Fruit fly (Drosophila melanogaster) whole organism, wandering third instar larva: ENCODE data around the gene Hira.

Experiments
- CrebA ChIP-seq: fragments of 200-800 bp; sonication (Bioruptor generic); optimal IDR thresholded peaks from 2 replicates; lab custom pipeline; 2016; ENCODE audit warnings: missing biosample characterization, mild to moderate bottlenecking, missing genetic modification characterization, borderline replicate concordance
- Jra ChIP-seq: sonication (Bioruptor generic); optimal IDR thresholded peaks from 2 replicates; lab custom pipeline; 2016; ENCODE audit warnings: missing biosample characterization, missing genetic modification characterization
- Myc ChIP-seq: fragments of >200 bp; optimal IDR thresholded peaks from 2 replicates; lab custom pipeline; 2017
- OdsH ChIP-seq: fragments of 200-800 bp; sonication (Bioruptor generic); optimal IDR thresholded peaks from 2 replicates; lab custom pipeline; 2016; ENCODE audit warnings: missing biosample characterization, mild to moderate bottlenecking, missing genetic modification characterization
- dl ChIP-seq, 2 experiments: fragments of 175-275, 200-275 bp in 1 of 2; fragments of 200-275 bp in 1 of 2; sonication (Bioruptor generic); optimal IDR thresholded peaks; lab custom pipeline; 2018; ENCODE audit warnings: mild to moderate bottlenecking in 2 of 2, missing biosample characterization in 2 of 2, missing genetic modification characterization in 2 of 2, moderate library complexity in 2 of 2; ENCODE audit not compliant: partially characterized antibody in 2 of 2, insufficient read depth in 1 of 2
- fru ChIP-seq: fragments of 200-800 bp; sonication (Bioruptor generic); optimal IDR thresholded peaks from 3 replicates; lab custom pipeline; 2016; ENCODE audit warnings: missing biosample characterization, mild to moderate bottlenecking, missing genetic modification characterization
- h ChIP-seq: fragments of 200-800 bp; sonication (Bioruptor generic); optimal IDR thresholded peaks from 3 replicates; lab custom pipeline; 2016; ENCODE audit warnings: missing biosample characterization, mild to moderate bottlenecking, missing genetic modification characterization
- lola ChIP-seq: fragments of >200 bp; optimal IDR thresholded peaks from 2 replicates; lab custom pipeline; 2017; ENCODE audit warnings: missing biosample characterization, missing genetic modification characterization
- pan ChIP-seq: fragments of >200 bp; optimal IDR thresholded peaks from 2 replicates; lab custom pipeline; 2017
- psq ChIP-seq: fragments of 200-800 bp; sonication (Bioruptor generic); optimal IDR thresholded peaks from 3 replicates; lab custom pipeline; 2017; ENCODE audit warnings: missing biosample characterization, mild to moderate bottlenecking, missing genetic modification characterization, moderate library complexity
- usp ChIP-seq: fragments of >200 bp; optimal IDR thresholded peaks from 2 replicates; lab custom pipeline; 2017; ENCODE audit warnings: missing biosample characterization, missing genetic modification characterization

dm6 chrX:7728251-7729164 is 6.6 kb downstream of the Hira start, which contains the start of the genes NELF-B and CG12155:
- TF ChIP-seq Myc (lab: Kevin White, UChicago) (peak; percentile 2), usp (no peak), lola (GFP tag; lab: Kevin White, UChicago) (no peak), fru (no peak), pan (lab: Kevin White, UChicago) (no peak), Jra (GFP tag; lab: Kevin White, UChicago) (no peak), CrebA (GFP tag; lab: Kevin White, UChicago) (no peak), psq (GFP tag; lab: Kevin White, UChicago) (peak; percentile 35), OdsH (peak; percentile 34), h (GFP tag; lab: Kevin White, UChicago) (peak; percentile 32), dl (GFP tag; optimal IDR thresholded peaks at IDR 0.05; lab: Kevin White, UChicago; ENCODE audit: insufficient read depth in 1 of 2, partially characterized antibody in 2 of 2) (no peak)
